Worm (Caenorhabditis elegans) whole organism, mixed stage, embryonic: Measurements from ENCODE around the gene F45E10.2.

Experiments used
- M03D4.4 ChIP-seq: sonication (generic microtip); optimal IDR thresholded peaks from 2 replicates; lab custom pipeline; 2017; ENCODE audit warnings: mild to moderate bottlenecking, missing genetic modification characterization, missing compliant biosample characterization
- bed-3 ChIP-seq: fragments of 200-800 bp; sonication (Bioruptor generic); optimal IDR thresholded peaks from 3 replicates; lab custom pipeline; 2018; ENCODE audit warnings: mild to moderate bottlenecking, missing genetic modification characterization, moderate library complexity, missing compliant biosample characterization
- blmp-1 ChIP-seq: fragments of 150-350 bp; optimal IDR thresholded peaks from 2 replicates; lab custom pipeline; 2014; ENCODE audit warnings: missing biosample characterization, missing genetic modification characterization
- ceh-39 ChIP-seq: fragments of 150-350 bp; optimal IDR thresholded peaks from 2 replicates; lab custom pipeline; 2014; ENCODE audit warnings: missing biosample characterization, missing genetic modification characterization
- ceh-43 ChIP-seq: fragments of 200-800 bp; sonication (Bioruptor generic); optimal IDR thresholded peaks from 2 replicates; lab custom pipeline; 2018; ENCODE audit warnings: mild to moderate bottlenecking, missing genetic modification characterization, moderate library complexity, missing compliant biosample characterization
- ceh-83 ChIP-seq: fragments of 200-800 bp; sonication (Bioruptor generic); optimal IDR thresholded peaks from 2 replicates; lab custom pipeline; 2018; ENCODE audit warnings: mild to moderate bottlenecking, missing genetic modification characterization, missing compliant biosample characterization
- ces-1 ChIP-seq: fragments of 150-350 bp; optimal IDR thresholded peaks from 2 replicates; lab custom pipeline; 2014; ENCODE audit warnings: missing biosample characterization, missing genetic modification reagents, missing genetic modification characterization
- cnd-1 ChIP-seq: fragments of 200-800 bp; sonication (Bioruptor generic); optimal IDR thresholded peaks from 2 replicates; lab custom pipeline; 2018; ENCODE audit warnings: mild to moderate bottlenecking, missing genetic modification characterization, missing compliant biosample characterization
- drap-1 ChIP-seq: fragments of 200-800 bp; sonication (Bioruptor generic); optimal IDR thresholded peaks from 3 replicates; lab custom pipeline; 2018; ENCODE audit warnings: mild to moderate bottlenecking, missing genetic modification characterization, missing compliant biosample characterization
- elt-1 ChIP-seq: sonication (generic microtip); optimal IDR thresholded peaks from 2 replicates; lab custom pipeline; 2017; ENCODE audit warnings: missing genetic modification characterization, mild to moderate bottlenecking, missing compliant biosample characterization, antibody characterized with exemption, moderate library complexity, borderline replicate concordance; ENCODE audit not compliant: insufficient read depth
- elt-3 ChIP-seq: fragments of 150-350 bp; optimal IDR thresholded peaks from 2 replicates; lab custom pipeline; 2014; ENCODE audit warnings: missing biosample characterization, missing genetic modification characterization
- flh-1 ChIP-seq: fragments of 200-800 bp; sonication (Bioruptor generic); optimal IDR thresholded peaks from 2 replicates; lab custom pipeline; 2018; ENCODE audit warnings: mild to moderate bottlenecking, missing genetic modification characterization, moderate library complexity, missing compliant biosample characterization
- ham-2 ChIP-seq: fragments of 200-800 bp; sonication (Bioruptor generic); optimal IDR thresholded peaks from 2 replicates; lab custom pipeline; 2018; ENCODE audit warnings: mild to moderate bottlenecking, missing genetic modification characterization, missing compliant biosample characterization
- hlh-1 ChIP-seq: fragments of 150-350 bp; optimal IDR thresholded peaks from 2 replicates; lab custom pipeline; 2014; ENCODE audit warnings: missing biosample characterization, missing genetic modification reagents, missing genetic modification characterization
- lin-13 ChIP-seq: fragments of 150-350 bp; optimal IDR thresholded peaks from 2 replicates; lab custom pipeline; 2014; ENCODE audit warnings: missing biosample characterization, missing genetic modification characterization
- lin-32 ChIP-seq: fragments of 200-800 bp; sonication (Bioruptor generic); optimal IDR thresholded peaks from 2 replicates; lab custom pipeline; 2018; ENCODE audit warnings: mild to moderate bottlenecking, missing genetic modification characterization, missing compliant biosample characterization
- lsy-2 ChIP-seq: fragments of 150-350 bp; optimal IDR thresholded peaks from 2 replicates; lab custom pipeline; 2014; ENCODE audit warnings: missing biosample characterization, missing genetic modification characterization
- mab-5 ChIP-seq: fragments of 150-350 bp; optimal IDR thresholded peaks from 2 replicates; lab custom pipeline; 2014; ENCODE audit warnings: missing biosample characterization, missing genetic modification characterization
- mep-1 ChIP-seq: fragments of 150-350 bp; optimal IDR thresholded peaks from 2 replicates; lab custom pipeline; 2017; ENCODE audit warnings: missing biosample characterization, missing genetic modification reagents, missing genetic modification characterization, inconsistent platforms
- mls-2 ChIP-seq: sonication (generic microtip); optimal IDR thresholded peaks from 2 replicates; lab custom pipeline; 2016; ENCODE audit warnings: mild to moderate bottlenecking, missing genetic modification characterization, moderate library complexity, missing compliant biosample characterization
- nhr-12 ChIP-seq: fragments of 150-350 bp; optimal IDR thresholded peaks from 2 replicates; lab custom pipeline; 2014; ENCODE audit warnings: missing biosample characterization, missing genetic modification characterization
- nhr-2 ChIP-seq: fragments of 150-350 bp; optimal IDR thresholded peaks from 2 replicates; lab custom pipeline; 2014; ENCODE audit warnings: missing biosample characterization, missing genetic modification characterization
- nhr-237 ChIP-seq: fragments of 150-350 bp; optimal IDR thresholded peaks from 2 replicates; lab custom pipeline; 2014; ENCODE audit warnings: missing biosample characterization, missing genetic modification characterization
- nhr-28 ChIP-seq: fragments of 150-350 bp; optimal IDR thresholded peaks from 2 replicates; lab custom pipeline; 2014; ENCODE audit warnings: missing biosample characterization, missing genetic modification characterization
- nhr-76 ChIP-seq: sonication (generic microtip); optimal IDR thresholded peaks from 2 replicates; lab custom pipeline; 2017; ENCODE audit warnings: missing biosample characterization, missing genetic modification characterization
- pha-4 ChIP-seq: fragments of 150-350 bp; optimal IDR thresholded peaks from 2 replicates; lab custom pipeline; 2018; ENCODE audit warnings: missing biosample characterization, missing genetic modification reagents, missing genetic modification characterization
- sem-2 ChIP-seq: fragments of 200-800 bp; sonication (Bioruptor generic); optimal IDR thresholded peaks from 2 replicates; lab custom pipeline; 2018; ENCODE audit warnings: mild to moderate bottlenecking, missing genetic modification characterization, missing compliant biosample characterization
- snpc-4 ChIP-seq: fragments of 150-350 bp; optimal IDR thresholded peaks from 2 replicates; lab custom pipeline; 2014; ENCODE audit warnings: missing biosample characterization, missing genetic modification characterization
- sptf-1 ChIP-seq: sonication (generic microtip); optimal IDR thresholded peaks from 2 replicates; lab custom pipeline; 2017; ENCODE audit warnings: mild to moderate bottlenecking, missing genetic modification characterization, moderate library complexity, missing compliant biosample characterization
- tbx-8 ChIP-seq: fragments of 200-800 bp; sonication (Bioruptor generic); optimal IDR thresholded peaks from 2 replicates; lab custom pipeline; 2018; ENCODE audit warnings: mild to moderate bottlenecking, missing genetic modification characterization, moderate library complexity, missing compliant biosample characterization
- unc-120 ChIP-seq: sonication (generic microtip); optimal IDR thresholded peaks from 2 replicates; lab custom pipeline; 2017; ENCODE audit warnings: missing genetic modification characterization, missing compliant biosample characterization; ENCODE audit not compliant: poor library complexity, severe bottlenecking
- unc-39 ChIP-seq: fragments of 150-350 bp; optimal IDR thresholded peaks from 2 replicates; lab custom pipeline; 2014; ENCODE audit warnings: missing biosample characterization, missing genetic modification characterization
- unc-62 ChIP-seq: fragments of 150-350 bp; optimal IDR thresholded peaks from 2 replicates; lab custom pipeline; 2014; ENCODE audit warnings: missing biosample characterization, missing genetic modification reagents, missing genetic modification characterization
- zip-8 ChIP-seq: fragments of 150-350 bp; optimal IDR thresholded peaks from 2 replicates; lab custom pipeline; 2014; ENCODE audit warnings: missing biosample characterization, missing genetic modification characterization
- ztf-11 ChIP-seq: fragments of 150-350 bp; optimal IDR thresholded peaks from 2 replicates; lab custom pipeline; 2014; ENCODE audit warnings: missing biosample characterization, missing genetic modification characterization

The F45E10.2 gene

DNA sequence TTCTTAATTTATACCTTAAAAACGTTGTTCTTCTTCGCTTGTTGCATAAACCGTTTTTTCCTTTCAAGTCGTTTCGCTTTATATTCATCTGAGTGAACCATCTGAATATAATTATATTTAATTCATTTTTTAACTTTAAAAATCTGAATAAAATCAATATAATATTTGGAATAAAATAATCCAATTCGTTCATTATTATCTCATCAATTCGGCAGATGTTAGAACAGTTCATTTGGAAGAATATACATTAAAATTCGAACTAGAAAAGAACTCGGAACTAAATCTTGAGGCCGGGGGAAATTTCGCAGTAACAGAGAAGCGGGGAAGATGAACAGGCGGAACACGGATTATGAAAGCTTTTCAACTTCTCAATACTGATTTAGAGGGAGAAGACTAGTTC is 6.2 kb downstream of the F45E10.2 start, which contains the start of gene F33A8.4:
TSS of gene F33A8.4 (minus strand) at position 101 of the 400 bp plus-strand sequence.
- TF ChIP-seq ceh-39, result no peak
- no peak for TF ChIP-seq mls-2
- TF ChIP-seq ceh-43, result no peak
- TF ChIP-seq hlh-1 (tag; lab: Kevin White, UChicago), result no peak
- no peak for TF ChIP-seq lin-13 (tag; lab: Kevin White, UChicago)
- TF ChIP-seq ztf-11 (tag; lab: Kevin White, UChicago), result no peak
- no peak for TF ChIP-seq ham-2 (GFP tag; lab: Kevin White, UChicago)
- no peak for TF ChIP-seq mep-1 (tag; lab: Kevin White, UChicago)
- TF ChIP-seq nhr-76, result no peak
- TF ChIP-seq M03D4.4 (tag; lab: Kevin White, UChicago), result no peak
- TF ChIP-seq ces-1 (GFP tag; lab: Kevin White, UChicago), result no peak
- TF ChIP-seq ceh-83 (GFP tag; lab: Kevin White, UChicago), result no peak
- no peak for TF ChIP-seq pha-4
- no peak for TF ChIP-seq zip-8
- no peak for TF ChIP-seq blmp-1 (tag; lab: Kevin White, UChicago)
- no peak for TF ChIP-seq cnd-1 (tag; lab: Kevin White, UChicago)
- no peak for TF ChIP-seq nhr-12 (tag; lab: Kevin White, UChicago)
- TF ChIP-seq lsy-2 (tag; lab: Kevin White, UChicago), result no peak

DNA sequence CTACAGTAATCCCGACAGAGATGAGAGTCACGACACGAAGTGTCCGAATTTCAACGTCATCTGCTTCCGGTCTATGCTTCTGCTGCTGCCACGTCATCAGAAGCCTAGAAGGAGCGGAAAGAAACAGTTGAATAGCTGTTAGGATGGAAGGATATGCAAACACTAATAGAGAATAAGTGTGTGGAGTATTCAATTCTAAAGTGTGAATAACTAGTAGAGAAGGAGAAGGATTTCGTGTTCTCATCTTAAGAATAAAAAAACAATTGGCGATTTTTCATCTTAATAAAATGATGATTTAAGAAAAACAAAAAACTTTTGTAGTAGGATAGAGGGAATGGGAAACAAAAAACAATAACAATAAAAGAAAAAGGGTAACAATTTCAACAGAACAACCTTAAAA is 9.3 kb downstream of the F45E10.2 start, which contains the start of gene col-83:
TSS of gene col-83 (minus strand) at position 101 of the 400 bp plus-strand sequence.
- TF ChIP-seq nhr-2 (tag; lab: Kevin White, UChicago) (no peak), ces-1 (GFP tag; lab: Kevin White, UChicago) (no peak), ceh-43 (no peak), bed-3 (GFP tag; lab: Kevin White, UChicago) (no peak), ceh-39 (no peak), mep-1 (tag; lab: Kevin White, UChicago) (no peak), unc-62 (GFP tag; lab: Kevin White, UChicago) (no peak), nhr-237 (tag; lab: Kevin White, UChicago) (no peak), lin-32 (GFP tag; lab: Kevin White, UChicago) (no peak), pha-4 (no peak), snpc-4 (tag; lab: Kevin White, UChicago) (no peak)

DNA sequence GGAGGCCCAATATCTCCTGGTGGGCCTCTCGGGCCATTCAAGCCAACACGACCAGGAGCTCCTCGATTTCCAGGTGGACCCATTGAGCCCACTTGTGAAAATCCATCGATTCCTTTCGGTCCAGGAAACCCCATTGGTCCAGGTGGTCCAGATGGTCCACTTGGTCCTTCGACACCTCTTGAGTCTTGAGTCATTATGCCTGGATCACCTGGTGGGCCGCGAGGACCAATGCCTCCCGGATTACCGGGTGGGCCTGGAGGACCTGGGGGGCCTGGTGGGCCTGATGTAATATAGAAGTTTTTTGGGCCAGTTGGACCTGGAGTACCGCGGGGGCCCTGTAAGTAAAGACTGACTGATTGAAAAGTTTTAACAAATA is 10.9 kb downstream of the F45E10.2 start:
- no peak for TF ChIP-seq zip-8
- no peak for TF ChIP-seq mab-5 (tag; lab: Kevin White, UChicago)
- no peak for TF ChIP-seq nhr-12 (tag; lab: Kevin White, UChicago)

DNA sequence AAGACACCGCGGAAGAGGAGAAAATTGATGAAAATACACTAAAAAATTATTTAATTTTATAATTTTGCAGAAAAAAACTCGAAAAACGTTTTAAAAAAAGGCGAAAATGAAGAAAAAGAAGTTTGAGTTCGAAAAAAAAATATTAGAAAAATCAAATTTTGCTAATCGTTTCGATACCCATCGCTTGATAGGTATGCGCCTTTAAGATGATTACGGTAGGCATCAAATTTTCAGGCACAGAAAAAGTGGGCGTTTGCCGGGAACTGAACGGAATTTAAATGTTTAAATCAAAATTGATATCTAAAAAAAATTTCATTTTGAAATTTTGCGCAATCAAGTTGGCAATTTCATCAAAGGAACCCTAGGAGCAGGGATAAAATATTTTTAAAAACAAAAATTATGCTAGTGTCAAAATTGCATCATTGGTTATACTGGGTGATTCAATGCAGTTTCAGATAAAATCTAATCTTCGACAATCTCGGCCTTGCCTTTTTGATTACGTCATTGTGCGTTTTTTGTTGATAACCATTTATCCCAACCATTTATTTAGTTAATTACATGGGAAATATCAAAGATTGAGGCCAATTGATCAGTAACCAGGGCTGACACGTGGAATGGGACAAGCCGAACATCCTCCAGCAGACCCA is 11.5 kb downstream of the F45E10.2 start:
- no peak for TF ChIP-seq mab-5 (tag; lab: Kevin White, UChicago)
- no peak for TF ChIP-seq nhr-76
- no peak for TF ChIP-seq blmp-1 (tag; lab: Kevin White, UChicago)
- no peak for TF ChIP-seq drap-1 (GFP tag; lab: Kevin White, UChicago)
- TF ChIP-seq ces-1 (GFP tag; lab: Kevin White, UChicago), result no peak
- TF ChIP-seq ceh-83 (GFP tag; lab: Kevin White, UChicago), result no peak
- TF ChIP-seq pha-4, result no peak
- TF ChIP-seq ztf-11 (tag; lab: Kevin White, UChicago), result no peak
- no peak for TF ChIP-seq unc-39 (tag; lab: Kevin White, UChicago)
- TF ChIP-seq zip-8, result peak; percentile 88
- TF ChIP-seq lsy-2 (tag; lab: Kevin White, UChicago), result no peak
- no peak for TF ChIP-seq elt-3 (tag; lab: Kevin White, UChicago)
- TF ChIP-seq ceh-39, result no peak
- TF ChIP-seq elt-1 (tag; lab: Kevin White, UChicago), result peak; percentile 97
- no peak for TF ChIP-seq sem-2 (GFP tag; lab: Kevin White, UChicago)
- no peak for TF ChIP-seq nhr-2 (tag; lab: Kevin White, UChicago)

DNA sequence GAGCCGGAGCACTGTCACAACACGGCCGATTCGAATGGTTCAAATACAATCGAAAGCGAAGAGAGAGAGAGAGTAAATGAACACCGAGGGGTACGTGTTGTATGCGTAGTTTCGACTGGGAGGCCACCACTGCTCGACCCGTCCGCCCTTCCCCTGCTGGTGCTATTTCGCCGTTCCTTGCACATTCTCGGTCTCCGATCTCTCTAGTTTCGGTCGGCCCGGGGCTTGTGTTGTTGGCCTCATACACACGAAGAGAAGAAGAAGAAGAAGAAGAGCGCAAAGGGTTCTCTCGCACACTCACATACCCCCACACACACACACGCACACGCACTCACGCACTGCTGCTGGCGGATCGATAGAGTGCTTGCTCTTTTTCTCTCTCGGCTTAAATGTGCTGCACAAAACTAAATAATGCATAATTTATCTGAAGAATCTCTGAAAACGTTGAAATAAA is 12.2 kb downstream of the F45E10.2 start:
- peak; percentile 84 for TF ChIP-seq ceh-39
- no peak for TF ChIP-seq nhr-12 (tag; lab: Kevin White, UChicago)
- TF ChIP-seq snpc-4 (tag; lab: Kevin White, UChicago), result no peak
- TF ChIP-seq sem-2 (GFP tag; lab: Kevin White, UChicago), result no peak
- TF ChIP-seq ham-2 (GFP tag; lab: Kevin White, UChicago), result peak; percentile 81
- TF ChIP-seq ztf-11 (tag; lab: Kevin White, UChicago), result peak; percentile 42
- TF ChIP-seq mls-2, result peak; percentile 71
- TF ChIP-seq sptf-1 (tag; lab: Kevin White, UChicago), result peak; percentile 70
- no peak for TF ChIP-seq tbx-8 (GFP tag; lab: Kevin White, UChicago)
- no peak for TF ChIP-seq nhr-28 (tag; lab: Kevin White, UChicago)
- no peak for TF ChIP-seq nhr-76
- TF ChIP-seq lin-13 (tag; lab: Kevin White, UChicago), result peak; percentile 45
- no peak for TF ChIP-seq flh-1 (GFP tag; lab: Kevin White, UChicago)
- peak; percentile 37 for TF ChIP-seq nhr-2 (tag; lab: Kevin White, UChicago)
- no peak for TF ChIP-seq unc-62 (GFP tag; lab: Kevin White, UChicago)
- no peak for TF ChIP-seq zip-8
- TF ChIP-seq lsy-2 (tag; lab: Kevin White, UChicago), result peak; percentile 25
- TF ChIP-seq elt-3 (tag; lab: Kevin White, UChicago), result no peak
- peak; percentile 56 for TF ChIP-seq M03D4.4 (tag; lab: Kevin White, UChicago)
- no peak for TF ChIP-seq ceh-43
- no peak for TF ChIP-seq blmp-1 (tag; lab: Kevin White, UChicago)
- peak; percentile 9 for TF ChIP-seq ceh-83 (GFP tag; lab: Kevin White, UChicago)
- peak; percentile 67 for TF ChIP-seq drap-1 (GFP tag; lab: Kevin White, UChicago)
- no peak for TF ChIP-seq elt-1 (tag; lab: Kevin White, UChicago)
- peak; percentile 41 for TF ChIP-seq lin-32 (GFP tag; lab: Kevin White, UChicago)
- TF ChIP-seq ces-1 (GFP tag; lab: Kevin White, UChicago), result peak; percentile 80
- TF ChIP-seq mab-5 (tag; lab: Kevin White, UChicago), result no peak
- peak; percentile 3 for TF ChIP-seq nhr-237 (tag; lab: Kevin White, UChicago)
- TF ChIP-seq unc-39 (tag; lab: Kevin White, UChicago), result no peak
- peak; percentile 68 for TF ChIP-seq hlh-1 (tag; lab: Kevin White, UChicago)
- TF ChIP-seq unc-120, result peak; percentile 81
